Worm (Caenorhabditis elegans) whole organism, L1 larva: ENCODE results near the gene W04B5.6.

Experiments used
- aly-2 ChIP-seq: fragments of 150-350 bp; optimal IDR thresholded peaks from 2 replicates; lab custom pipeline; 2014; ENCODE audit warnings: missing biosample characterization, missing genetic modification characterization
- ama-1 ChIP-seq: fragments of 150-350 bp; optimal IDR thresholded peaks from 2 replicates; lab custom pipeline; 2014
- blmp-1 ChIP-seq: fragments of 150-350 bp; optimal IDR thresholded peaks from 2 replicates; lab custom pipeline; 2014; ENCODE audit warnings: missing biosample characterization, missing genetic modification characterization
- fkh-10 ChIP-seq: sonication (generic microtip); optimal IDR thresholded peaks from 2 replicates; lab custom pipeline; 2017; ENCODE audit warnings: missing biosample characterization, missing genetic modification reagents, missing genetic modification characterization
- lin-39 ChIP-seq: fragments of 150-350 bp; optimal IDR thresholded peaks from 2 replicates; lab custom pipeline; 2014; ENCODE audit warnings: missing biosample characterization, missing genetic modification reagents, missing genetic modification characterization
- mab-9 ChIP-seq: fragments of 200-800 bp; sonication (Bioruptor generic); IDR thresholded peaks from 2 replicates; pipeline ENCODE4 v1.3.6; 2022; ENCODE audit warnings: missing genetic modification reagents, missing genetic modification characterization, missing compliant biosample characterization
- mep-1 ChIP-seq: fragments of 150-350 bp; optimal IDR thresholded peaks from 2 replicates; lab custom pipeline; 2014; ENCODE audit warnings: missing biosample characterization, missing genetic modification characterization
- nhr-12 ChIP-seq: sonication (generic microtip); optimal IDR thresholded peaks from 2 replicates; lab custom pipeline; 2017; ENCODE audit warnings: missing biosample characterization, missing genetic modification characterization
- zag-1 ChIP-seq: fragments of 150-350 bp; optimal IDR thresholded peaks from 2 replicates; lab custom pipeline; 2014; ENCODE audit warnings: missing biosample characterization, missing genetic modification characterization

DNA sequence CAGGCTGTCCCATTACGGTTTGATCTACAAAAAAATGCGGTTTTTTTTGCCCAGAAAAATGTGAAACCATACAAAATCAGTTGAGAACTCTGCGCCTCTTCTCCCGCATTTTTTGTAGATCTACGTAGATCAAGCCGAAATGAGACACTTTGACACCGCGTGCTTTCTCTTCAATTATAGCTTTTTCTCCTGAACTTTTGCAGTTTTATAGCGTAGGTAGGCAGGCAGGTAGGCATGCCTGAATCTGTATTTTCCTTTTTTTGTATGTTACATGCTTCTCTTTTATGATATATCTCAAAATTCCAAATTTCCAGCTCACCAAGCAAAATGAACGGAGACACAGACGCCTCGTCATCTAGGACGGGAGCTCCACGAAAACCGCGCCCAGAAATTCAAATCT lies 38.3 kb upstream of the W04B5.6 start, which contains the start of gene smg-6:
- no peak for TF ChIP-seq mab-9 (GFP tag; lab: Robert Waterston, UW)
- TF ChIP-seq zag-1, result no peak
- no peak for TF ChIP-seq blmp-1 (tag; lab: Kevin White, UChicago)
- no peak for TF ChIP-seq nhr-12 (tag; lab: Kevin White, UChicago)
- no peak for TF ChIP-seq lin-39 (tag; lab: Kevin White, UChicago)
- TF ChIP-seq aly-2, result no peak
- TF ChIP-seq fkh-10 (GFP tag; lab: Kevin White, UChicago), result no peak
- no peak for TF ChIP-seq mep-1 (tag; lab: Kevin White, UChicago)
- no peak for TF ChIP-seq ama-1 (lab: Kevin White, UChicago)
